Fruit fly (Drosophila melanogaster): Measurements from ENCODE around the gene Bfc.

DNA sequence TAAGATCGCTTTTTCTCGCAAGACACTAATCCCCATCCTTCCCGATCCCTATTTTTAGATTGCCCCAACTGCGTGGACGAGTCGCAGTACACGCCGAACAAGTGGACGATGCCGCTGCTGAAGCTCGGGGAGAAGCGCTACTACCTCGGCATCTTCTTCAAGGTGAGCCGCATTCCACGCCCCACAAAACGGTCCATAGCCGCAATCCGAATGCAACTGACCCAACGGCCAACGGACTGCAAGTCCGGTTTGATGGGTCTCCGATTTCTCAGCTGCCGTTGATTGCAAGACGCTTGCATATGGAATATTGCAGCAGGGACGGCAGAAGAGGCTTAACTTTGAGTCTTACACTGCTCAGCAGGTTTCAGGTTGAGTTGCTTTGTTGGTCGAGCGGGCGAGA lies 18.5 kb downstream of the Bfc start:
- TF ChIP-seq CG8478 (optimal IDR thresholded peaks at IDR 0.05): no peak
- no peak for TF ChIP-seq CTCF (optimal IDR thresholded peaks at IDR 0.05)
